Fruit fly (Drosophila melanogaster): Measurements from ENCODE around the gene Eip78C.

Eip78C gene

DNA sequence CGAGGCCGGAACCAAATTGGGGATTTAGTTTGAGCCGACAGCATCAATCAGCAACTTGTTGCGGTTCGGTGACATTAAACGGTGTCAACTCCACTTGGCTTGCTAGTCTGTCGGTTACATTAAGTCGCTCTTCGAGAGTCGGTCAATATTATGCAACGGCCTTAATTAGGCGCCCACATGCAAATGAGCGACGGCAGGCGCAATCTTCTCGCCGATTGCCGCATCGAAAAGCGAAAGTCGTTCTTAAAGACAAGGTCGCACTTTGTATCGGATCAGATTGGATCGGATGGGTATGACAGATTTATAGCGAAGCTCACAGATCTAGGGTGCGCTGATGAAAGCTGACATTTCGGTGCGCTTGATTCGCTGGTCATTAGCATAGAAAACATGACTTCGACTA is 64.6 kb downstream of the Eip78C start:
- no peak for TF ChIP-seq tj (GFP tag; optimal IDR thresholded peaks at IDR 0.05)
- TF ChIP-seq cic (GFP tag; optimal IDR thresholded peaks at IDR 0.05) = no peak
- no peak for TF ChIP-seq CG5204 (GFP tag; optimal IDR thresholded peaks at IDR 0.05)
- no peak for TF ChIP-seq CG7101 (tag; optimal IDR thresholded peaks at IDR 0.05)
- TF ChIP-seq Crg-1 (GFP tag; optimal IDR thresholded peaks at IDR 0.05) = no peak
- TF ChIP-seq cnc (optimal IDR thresholded peaks at IDR 0.05) = no peak
- TF ChIP-seq toe (GFP tag; optimal IDR thresholded peaks at IDR 0.05) = no peak
- no peak for TF ChIP-seq Mnt (GFP tag; optimal IDR thresholded peaks at IDR 0.05)

- TF ChIP-seq Crg-1 (GFP tag; optimal IDR thresholded peaks at IDR 0.05) = no peak
- no peak for TF ChIP-seq CG14711 (tag; optimal IDR thresholded peaks at IDR 0.05)
- no peak for TF ChIP-seq CG5204 (GFP tag; optimal IDR thresholded peaks at IDR 0.05)
- no peak for TF ChIP-seq Mnt (GFP tag; optimal IDR thresholded peaks at IDR 0.05)
- TF ChIP-seq cnc (optimal IDR thresholded peaks at IDR 0.05) = no peak
- TF ChIP-seq CG12768 (GFP tag; optimal IDR thresholded peaks at IDR 0.05) = no peak
- TF ChIP-seq bab1 (GFP tag; optimal IDR thresholded peaks at IDR 0.05) = no peak
- no peak for TF ChIP-seq CG11617 (GFP tag; optimal IDR thresholded peaks at IDR 0.05)
- TF ChIP-seq Hr96 (GFP tag; optimal IDR thresholded peaks at IDR 0.05) = no peak
- TF ChIP-seq CG7045 (GFP tag; optimal IDR thresholded peaks at IDR 0.05) = no peak
- TF ChIP-seq tj (GFP tag; optimal IDR thresholded peaks at IDR 0.05) = no peak
- TF ChIP-seq pad (GFP tag; optimal IDR thresholded peaks at IDR 0.05) = no peak
- TF ChIP-seq cic (GFP tag; optimal IDR thresholded peaks at IDR 0.05) = no peak
- no peak for TF ChIP-seq CG1620 (GFP tag; optimal IDR thresholded peaks at IDR 0.05)
- TF ChIP-seq ovo (GFP tag; optimal IDR thresholded peaks at IDR 0.05) = no peak
- TF ChIP-seq Clk (GFP tag; optimal IDR thresholded peaks at IDR 0.05) = no peak
- no peak for TF ChIP-seq CG33017 (tag; optimal IDR thresholded peaks at IDR 0.05)
- TF ChIP-seq toe (GFP tag; optimal IDR thresholded peaks at IDR 0.05) = no peak
- TF ChIP-seq CG7101 (tag; optimal IDR thresholded peaks at IDR 0.05) = no peak
Observed at dm6 chr3L:21292700-21293099, 66.3 kb downstream of the Eip78C start, which contains the start of gene Cpr78Ca. Gene Cpr78Ca (minus strand): TSS chr3L:21292800.

- no peak for TF ChIP-seq kay (GFP tag; ENCODE audit: borderline replicate concordance)
- no peak for TF ChIP-seq cic (GFP tag; optimal IDR thresholded peaks at IDR 0.05)
- no peak for TF ChIP-seq pad (GFP tag; optimal IDR thresholded peaks at IDR 0.05)
- TF ChIP-seq CG5204 (GFP tag; optimal IDR thresholded peaks at IDR 0.05) = no peak
- no peak for TF ChIP-seq tj (GFP tag; optimal IDR thresholded peaks at IDR 0.05)
- no peak for TF ChIP-seq Hr96 (GFP tag; optimal IDR thresholded peaks at IDR 0.05)
- no peak for TF ChIP-seq CG12768 (GFP tag; optimal IDR thresholded peaks at IDR 0.05)
- TF ChIP-seq Clk (GFP tag; optimal IDR thresholded peaks at IDR 0.05) = no peak
- no peak for TF ChIP-seq CG11617 (GFP tag; optimal IDR thresholded peaks at IDR 0.05)
- TF ChIP-seq toe (GFP tag; optimal IDR thresholded peaks at IDR 0.05) = no peak
- TF ChIP-seq CG7045 (GFP tag; optimal IDR thresholded peaks at IDR 0.05) = no peak
- TF ChIP-seq bab1 (GFP tag; optimal IDR thresholded peaks at IDR 0.05) = no peak
Observed at dm6 chr3L:21294202-21294601, 67.8 kb downstream of the Eip78C start, which contains the start of gene Cpr78Cb. Gene Cpr78Cb (plus strand): TSS chr3L:21294492.

DNA sequence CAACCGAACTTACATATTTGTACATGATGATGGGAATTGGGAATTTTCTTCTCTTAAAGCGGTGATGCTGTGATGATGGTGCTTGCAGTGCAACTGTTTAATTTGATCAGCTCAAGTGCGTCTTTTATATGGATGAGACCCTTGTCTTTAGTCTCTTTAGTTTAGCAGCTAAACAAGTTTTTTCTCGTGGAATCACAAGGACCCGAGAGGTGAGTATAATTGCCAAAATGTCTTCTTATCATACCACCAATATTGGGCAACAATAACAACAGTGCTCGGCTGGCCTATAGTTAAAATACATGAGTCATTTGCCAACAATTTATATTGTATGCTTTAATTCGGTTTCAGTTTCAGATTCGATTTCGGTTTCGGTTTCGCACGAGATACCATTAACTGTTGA is 71.3 kb downstream of the Eip78C start, which contains the start of gene Edg78E:
Edg78E (minus strand) TSS at position 101 of the 400 bp plus-strand sequence.
- TF ChIP-seq ovo (GFP tag; optimal IDR thresholded peaks at IDR 0.05) = no peak

- no peak for TF ChIP-seq toe (GFP tag; optimal IDR thresholded peaks at IDR 0.05)
- TF ChIP-seq tj (GFP tag; optimal IDR thresholded peaks at IDR 0.05) = no peak
- TF ChIP-seq cic (GFP tag; optimal IDR thresholded peaks at IDR 0.05) = no peak
- TF ChIP-seq bab1 (GFP tag; optimal IDR thresholded peaks at IDR 0.05) = no peak
- no peak for TF ChIP-seq CG33017 (tag; optimal IDR thresholded peaks at IDR 0.05)
- no peak for TF ChIP-seq CG12768 (GFP tag; optimal IDR thresholded peaks at IDR 0.05)
- no peak for TF ChIP-seq CG7045 (GFP tag; optimal IDR thresholded peaks at IDR 0.05)
- TF ChIP-seq CG7101 (tag; optimal IDR thresholded peaks at IDR 0.05) = no peak
- TF ChIP-seq CG11617 (GFP tag; optimal IDR thresholded peaks at IDR 0.05) = no peak
- TF ChIP-seq Crg-1 (GFP tag; optimal IDR thresholded peaks at IDR 0.05) = no peak
- no peak for TF ChIP-seq CG14711 (tag; optimal IDR thresholded peaks at IDR 0.05)
- no peak for TF ChIP-seq ovo (GFP tag; optimal IDR thresholded peaks at IDR 0.05)
- TF ChIP-seq CG1620 (GFP tag; optimal IDR thresholded peaks at IDR 0.05) = no peak
- TF ChIP-seq Hr96 (GFP tag; optimal IDR thresholded peaks at IDR 0.05) = no peak
Observed at dm6 chr3L:21298375-21298774, 72.0 kb downstream of the Eip78C start, which contains the start of gene CG43702. Gene CG43702 (plus strand): TSS chr3L:21298675.

DNA sequence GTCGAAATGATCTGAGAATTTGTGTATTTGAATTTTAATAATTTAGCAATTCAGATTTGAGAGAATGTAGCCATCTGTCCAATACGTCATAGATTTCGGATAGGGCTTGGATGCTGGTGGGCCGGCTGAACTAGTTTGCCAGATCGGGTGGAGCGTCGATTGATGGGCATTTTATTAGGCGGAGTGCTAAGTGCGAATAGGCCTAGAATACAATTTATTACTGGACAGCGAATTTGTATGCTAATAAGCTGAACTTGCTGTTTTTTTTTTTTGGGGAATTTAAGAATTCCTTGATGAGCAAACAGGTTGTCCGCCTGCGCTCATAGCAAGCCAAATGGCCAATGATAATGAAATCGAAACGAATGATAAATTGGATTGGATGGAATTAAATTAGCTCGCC is 72.8 kb downstream of the Eip78C start:
- no peak for TF ChIP-seq ovo (GFP tag; optimal IDR thresholded peaks at IDR 0.05)
- no peak for TF ChIP-seq tj (GFP tag; optimal IDR thresholded peaks at IDR 0.05)
- no peak for TF ChIP-seq CG11617 (GFP tag; optimal IDR thresholded peaks at IDR 0.05)
- no peak for TF ChIP-seq toe (GFP tag; optimal IDR thresholded peaks at IDR 0.05)
- TF ChIP-seq bab1 (GFP tag; optimal IDR thresholded peaks at IDR 0.05) = no peak
- TF ChIP-seq cnc (optimal IDR thresholded peaks at IDR 0.05) = no peak
- TF ChIP-seq Crg-1 (GFP tag; optimal IDR thresholded peaks at IDR 0.05) = no peak
- TF ChIP-seq CG12768 (GFP tag; optimal IDR thresholded peaks at IDR 0.05) = no peak
- TF ChIP-seq CG33017 (tag; optimal IDR thresholded peaks at IDR 0.05) = no peak
- no peak for TF ChIP-seq CG7045 (GFP tag; optimal IDR thresholded peaks at IDR 0.05)
- TF ChIP-seq CG7101 (tag; optimal IDR thresholded peaks at IDR 0.05) = no peak
- TF ChIP-seq CG1620 (GFP tag; optimal IDR thresholded peaks at IDR 0.05) = no peak
- no peak for TF ChIP-seq kay (GFP tag; ENCODE audit: borderline replicate concordance)
- TF ChIP-seq Mnt (GFP tag; optimal IDR thresholded peaks at IDR 0.05) = no peak
- TF ChIP-seq pad (GFP tag; optimal IDR thresholded peaks at IDR 0.05) = no peak
- TF ChIP-seq CG14711 (tag; optimal IDR thresholded peaks at IDR 0.05) = no peak

DNA sequence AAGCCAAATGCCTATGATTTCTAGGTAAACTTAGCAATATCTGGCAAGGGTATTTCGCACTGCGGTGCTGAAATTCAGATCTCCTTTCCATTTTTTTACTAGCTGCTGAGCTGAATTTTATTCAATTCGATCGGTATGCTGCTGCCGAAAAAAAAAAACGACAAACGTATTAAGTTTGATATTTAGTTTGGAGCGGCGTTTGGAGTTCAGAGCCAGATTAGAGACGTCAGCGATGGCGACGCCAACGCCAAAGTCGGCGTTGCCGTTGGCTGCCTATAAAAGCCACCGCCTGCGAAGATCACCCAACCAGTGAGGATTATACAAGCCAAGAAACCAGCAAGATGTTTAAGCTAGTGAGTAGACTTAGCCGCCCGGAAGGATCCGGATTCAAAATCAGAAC is 73.9 kb downstream of the Eip78C start, which contains the start of gene Cpr78Cc:
Cpr78Cc (plus strand) TSS at position 301 of the 400 bp plus-strand sequence.
- TF ChIP-seq toe (GFP tag; optimal IDR thresholded peaks at IDR 0.05) (no peak), bab1 (GFP tag; optimal IDR thresholded peaks at IDR 0.05) (no peak), CG7101 (tag; optimal IDR thresholded peaks at IDR 0.05) (no peak), cic (GFP tag; optimal IDR thresholded peaks at IDR 0.05) (no peak), CG7045 (GFP tag; optimal IDR thresholded peaks at IDR 0.05) (no peak), CG33017 (tag; optimal IDR thresholded peaks at IDR 0.05) (no peak), Mnt (GFP tag; optimal IDR thresholded peaks at IDR 0.05) (no peak)

All from whole organism, adult.